Worm (Caenorhabditis elegans) whole organism, L1 larva: ENCODE results near the gene par-1.

Source experiments
- C04F5.9 ChIP-seq: sonication (generic microtip); optimal IDR thresholded peaks from 2 replicates; lab custom pipeline; 2016; ENCODE audit warnings: missing genetic modification characterization, missing compliant biosample characterization
- C34B4.2 ChIP-seq: sonication (generic microtip); optimal IDR thresholded peaks from 2 replicates; lab custom pipeline; 2017; ENCODE audit warnings: mild to moderate bottlenecking, missing genetic modification characterization, missing compliant biosample characterization
- F16B12.6 ChIP-seq: fragments of 150-350 bp; optimal IDR thresholded peaks from 2 replicates; lab custom pipeline; 2014; ENCODE audit warnings: missing biosample characterization, missing genetic modification characterization
- aha-1 ChIP-seq: fragments of 150-350 bp; optimal IDR thresholded peaks from 2 replicates; lab custom pipeline; 2014; ENCODE audit warnings: missing biosample characterization, missing genetic modification characterization
- alr-1 ChIP-seq: fragments of 200-800 bp; sonication (Bioruptor generic); optimal IDR thresholded peaks from 2 replicates; lab custom pipeline; 2018; ENCODE audit warnings: borderline replicate concordance, mild to moderate bottlenecking, missing genetic modification characterization, missing compliant biosample characterization
- aly-2 ChIP-seq: fragments of 150-350 bp; optimal IDR thresholded peaks from 2 replicates; lab custom pipeline; 2014; ENCODE audit warnings: missing biosample characterization, missing genetic modification characterization
- blmp-1 ChIP-seq: fragments of 150-350 bp; optimal IDR thresholded peaks from 2 replicates; lab custom pipeline; 2014; ENCODE audit warnings: missing biosample characterization, missing genetic modification characterization
- ceh-8 ChIP-seq: fragments of 200-800 bp; sonication (Bioruptor generic); optimal IDR thresholded peaks from 2 replicates; lab custom pipeline; 2018; ENCODE audit warnings: mild to moderate bottlenecking, missing genetic modification characterization, moderate library complexity, missing compliant biosample characterization
- ceh-82 ChIP-seq, 3 experiments: fragments of 150-350 bp in 1 of 3; sonication (generic microtip) in 2 of 3; optimal IDR thresholded peaks; 2 replicates each; lab custom pipeline; 2014 to 2017; ENCODE audit warnings: missing biosample characterization in 3 of 3, missing genetic modification characterization in 3 of 3
- ceh-90 ChIP-seq: sonication (generic microtip); optimal IDR thresholded peaks from 2 replicates; lab custom pipeline; 2016; ENCODE audit warnings: missing genetic modification characterization, missing compliant biosample characterization
- dpl-1 ChIP-seq, 3 experiments: fragments of 150-350 bp in 2 of 3; sonication (generic microtip) in 1 of 3; optimal IDR thresholded peaks; 2 replicates each; lab custom pipeline; 2014 to 2017; ENCODE audit warnings: missing biosample characterization in 3 of 3, missing genetic modification characterization in 3 of 3, missing genetic modification reagents in 3 of 3
- efl-1 ChIP-seq, 4 experiments: fragments of 150-350 bp; optimal IDR thresholded peaks in 3 of 4; peaks in 1 of 4; 1 replicate in 1 of 4; 2 replicates in 3 of 4; lab custom pipeline; 2014; ENCODE audit warnings: missing biosample characterization in 2 of 4, missing genetic modification characterization in 2 of 4, missing genetic modification reagents in 2 of 4
- egl-27 ChIP-seq, 2 experiments: fragments of 150-350 bp in 1 of 2; sonication (generic microtip); optimal IDR thresholded peaks; 3 replicates each; lab custom pipeline; 2017 to 2018; ENCODE audit warnings: missing biosample characterization in 2 of 2, missing genetic modification characterization in 2 of 2, missing genetic modification reagents in 2 of 2
- elt-3 ChIP-seq, 6 experiments: fragments of 150-350 bp in 1 of 6; sonication (generic microtip); optimal IDR thresholded peaks; 2 replicates each; lab custom pipeline; 2017 to 2018; ENCODE audit warnings: missing biosample characterization in 6 of 6, missing genetic modification characterization in 6 of 6, inconsistent platforms in 1 of 6
- fkh-4 ChIP-seq: sonication (generic microtip); optimal IDR thresholded peaks from 2 replicates; lab custom pipeline; 2016; ENCODE audit warnings: missing compliant biosample characterization, missing genetic modification characterization, borderline replicate concordance
- fos-1 ChIP-seq: fragments of 150-350 bp; optimal IDR thresholded peaks from 2 replicates; lab custom pipeline; 2014; ENCODE audit warnings: missing biosample characterization, missing genetic modification characterization
- grh-1 ChIP-seq: fragments of 200-800 bp; sonication (Bioruptor generic); IDR thresholded peaks from 2 replicates; pipeline ENCODE4 v1.3.6; 2022; ENCODE audit warnings: missing genetic modification reagents, missing genetic modification characterization, missing compliant biosample characterization
- lin-14 ChIP-seq: fragments of 200-800 bp; sonication (Bioruptor generic); optimal IDR thresholded peaks from 2 replicates; lab custom pipeline; 2018; ENCODE audit warnings: mild to moderate bottlenecking, missing genetic modification characterization, moderate library complexity, missing compliant biosample characterization
- lin-35 ChIP-seq, 2 experiments: fragments of 150-350 bp; optimal IDR thresholded peaks; 2 replicates each; lab custom pipeline; 2014; ENCODE audit warnings: missing biosample characterization in 2 of 2, missing genetic modification characterization in 2 of 2, missing genetic modification reagents in 2 of 2
- lir-3 ChIP-seq: sonication (generic microtip); optimal IDR thresholded peaks from 2 replicates; lab custom pipeline; 2016; ENCODE audit warnings: mild to moderate bottlenecking, missing genetic modification characterization, moderate library complexity, missing compliant biosample characterization; ENCODE audit not compliant: poor library complexity
- lsy-2 ChIP-seq, 2 experiments: fragments of 150-350 bp; optimal IDR thresholded peaks; 2 replicates each; lab custom pipeline; 2014; ENCODE audit warnings: missing biosample characterization in 2 of 2, missing genetic modification characterization in 2 of 2
- mef-2 ChIP-seq: fragments of 150-350 bp; optimal IDR thresholded peaks from 2 replicates; lab custom pipeline; 2014; ENCODE audit warnings: missing biosample characterization, missing genetic modification characterization
- mep-1 ChIP-seq: fragments of 150-350 bp; optimal IDR thresholded peaks from 2 replicates; lab custom pipeline; 2014; ENCODE audit warnings: missing biosample characterization, missing genetic modification characterization
- nhr-12 ChIP-seq: sonication (generic microtip); optimal IDR thresholded peaks from 2 replicates; lab custom pipeline; 2017; ENCODE audit warnings: missing biosample characterization, missing genetic modification characterization
- nhr-71 ChIP-seq: sonication (generic microtip); optimal IDR thresholded peaks from 2 replicates; lab custom pipeline; 2016; ENCODE audit warnings: mild to moderate bottlenecking, missing genetic modification characterization, moderate library complexity, missing compliant biosample characterization
- nhr-76 ChIP-seq: sonication (generic microtip); optimal IDR thresholded peaks from 2 replicates; lab custom pipeline; 2017; ENCODE audit warnings: missing biosample characterization, missing genetic modification characterization
- nhr-85 ChIP-seq: sonication (generic microtip); peaks from one replicate; lab custom pipeline; 2016; ENCODE audit warnings: missing genetic modification characterization, inconsistent platforms, missing compliant biosample characterization
- pax-3 ChIP-seq: fragments of 200-800 bp; sonication (Bioruptor generic); optimal IDR thresholded peaks from 2 replicates; lab custom pipeline; 2018; ENCODE audit warnings: mild to moderate bottlenecking, missing genetic modification characterization, moderate library complexity, missing compliant biosample characterization
- snpc-4 ChIP-seq: fragments of 150-350 bp; optimal IDR thresholded peaks from 2 replicates; lab custom pipeline; 2014; ENCODE audit warnings: missing biosample characterization, missing genetic modification characterization
- snu-23 ChIP-seq: sonication (generic microtip); optimal IDR thresholded peaks from 2 replicates; lab custom pipeline; 2016; ENCODE audit warnings: missing genetic modification characterization, missing compliant biosample characterization
- sup-37 ChIP-seq: fragments of 200-800 bp; sonication (Bioruptor generic); optimal IDR thresholded peaks from 2 replicates; lab custom pipeline; 2018; ENCODE audit warnings: mild to moderate bottlenecking, missing genetic modification characterization, missing compliant biosample characterization
- tbx-2 ChIP-seq: sonication (generic microtip); optimal IDR thresholded peaks from 2 replicates; lab custom pipeline; 2016; ENCODE audit warnings: missing genetic modification characterization, missing compliant biosample characterization
- tlp-1 ChIP-seq: fragments of 150-350 bp; optimal IDR thresholded peaks from 2 replicates; lab custom pipeline; 2014; ENCODE audit warnings: missing biosample characterization, missing genetic modification characterization
- xbp-1 ChIP-seq: sonication (generic microtip); optimal IDR thresholded peaks from 2 replicates; lab custom pipeline; 2016; ENCODE audit warnings: missing genetic modification characterization, missing compliant biosample characterization
- zip-4 ChIP-seq: fragments of 200-800 bp; sonication (Bioruptor generic); optimal IDR thresholded peaks from 2 replicates; lab custom pipeline; 2018; ENCODE audit warnings: mild to moderate bottlenecking, missing genetic modification characterization, moderate library complexity, missing compliant biosample characterization

The par-1 gene

DNA sequence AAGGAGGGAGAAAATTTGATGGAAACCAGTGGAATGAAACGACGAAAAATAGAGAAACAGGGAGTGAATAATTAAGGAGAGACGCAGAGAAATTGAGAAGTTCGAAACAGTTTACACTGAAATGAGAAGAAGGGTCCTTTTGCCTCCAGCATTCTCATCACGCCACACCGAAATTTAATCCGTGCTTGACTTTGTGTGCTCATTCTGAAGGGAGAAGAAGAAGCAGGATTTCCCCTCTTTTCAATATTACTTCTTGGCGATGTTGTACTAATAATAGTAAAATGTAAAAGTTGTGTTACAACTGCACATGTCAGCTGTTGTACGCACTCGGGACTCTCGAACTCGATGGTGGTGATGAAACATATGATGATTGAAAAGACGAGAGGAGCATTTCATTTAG lies 8.4 kb upstream of the par-1 start (continued):
- TF ChIP-seq aha-1 (tag; lab: Kevin White, UChicago) (no peak), tbx-2 (tag; lab: Kevin White, UChicago) (peak; percentile 14), ceh-8 (GFP tag; lab: Kevin White, UChicago) (no peak), lin-14 (GFP tag; lab: Kevin White, UChicago) (peak; percentile 66)

DNA sequence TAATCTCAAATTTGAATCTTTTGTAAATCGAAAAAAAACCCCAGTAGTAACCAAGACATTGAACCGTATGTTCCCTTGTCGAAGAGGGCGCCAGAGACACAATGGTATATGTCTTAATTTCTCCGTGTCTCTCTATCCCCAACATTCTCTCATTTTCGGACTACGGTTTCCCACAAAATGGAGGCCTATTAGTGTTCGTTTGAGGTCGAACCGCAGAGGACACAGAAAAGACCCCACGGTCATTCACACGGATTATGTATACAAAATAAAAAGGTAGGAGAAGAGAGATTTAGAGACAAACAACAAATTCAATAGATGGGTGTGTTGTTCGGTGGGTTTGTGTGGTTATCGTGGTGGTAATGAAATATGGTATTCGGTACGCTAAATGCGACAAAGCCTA lies 5.8 kb upstream of the par-1 start:
- TF ChIP-seq egl-27 (tag; optimal IDR thresholded peaks at IDR 0.05; lab: Kevin White, UChicago), result no peak
- peak; percentile 66 for TF ChIP-seq lin-14 (GFP tag; lab: Kevin White, UChicago)
- TF ChIP-seq C04F5.9 (tag; lab: Kevin White, UChicago), result no peak
- peak; percentile 53 for TF ChIP-seq nhr-85 (tag; lab: Kevin White, UChicago)
- TF ChIP-seq blmp-1 (tag; lab: Kevin White, UChicago), result peak; percentile 29
- peak; percentile 27 for TF ChIP-seq mep-1 (tag; lab: Kevin White, UChicago)

DNA sequence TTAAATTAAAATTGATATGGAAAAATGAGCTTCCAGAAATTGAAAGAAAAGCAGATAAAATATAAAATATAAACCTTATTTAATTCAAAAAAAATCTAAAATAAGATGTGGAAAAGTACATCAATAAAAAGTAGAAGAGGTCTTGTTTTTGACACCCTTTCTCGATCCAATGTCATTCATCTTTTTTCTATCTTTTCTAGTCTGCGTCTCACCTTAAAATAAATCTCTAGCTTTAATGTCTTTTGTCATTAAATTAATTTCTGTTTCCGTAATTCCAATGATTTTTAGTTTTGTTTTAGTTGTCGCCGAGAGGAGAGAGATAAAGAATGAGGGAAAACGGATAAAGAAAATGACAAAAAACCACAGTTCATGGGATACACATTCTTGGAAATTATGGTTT lies 4.0 kb upstream of the par-1 start:
- TF ChIP-seq elt-3 (tag; optimal IDR thresholded peaks at IDR 0.05; lab: Kevin White, UChicago), result peak in 1 of 6 experiments; percentile 32
- no peak for TF ChIP-seq lir-3 (tag; lab: Kevin White, UChicago)
- peak; percentile 21 for TF ChIP-seq mep-1 (tag; lab: Kevin White, UChicago)
- TF ChIP-seq ceh-82 (tag; optimal IDR thresholded peaks at IDR 0.05; lab: Kevin White, UChicago), result no peak
- no peak for TF ChIP-seq xbp-1 (tag; lab: Kevin White, UChicago)
- TF ChIP-seq nhr-12 (tag; lab: Kevin White, UChicago), result no peak
- no peak for TF ChIP-seq grh-1 (GFP tag; lab: Robert Waterston, UW)
- TF ChIP-seq egl-27 (tag; optimal IDR thresholded peaks at IDR 0.05; lab: Kevin White, UChicago), result no peak
- no peak for TF ChIP-seq dpl-1 (GFP tag; optimal IDR thresholded peaks at IDR 0.05; lab: Kevin White, UChicago)
- TF ChIP-seq tlp-1 (tag; lab: Kevin White, UChicago), result no peak
- no peak for TF ChIP-seq aha-1 (tag; lab: Kevin White, UChicago)
- no peak for TF ChIP-seq zip-4 (GFP tag; lab: Kevin White, UChicago)
- no peak for TF ChIP-seq sup-37 (GFP tag; lab: Kevin White, UChicago)
- TF ChIP-seq nhr-71 (tag; lab: Kevin White, UChicago), result peak; percentile 28
- no peak for TF ChIP-seq tbx-2 (tag; lab: Kevin White, UChicago)
- TF ChIP-seq pax-3 (tag; lab: Kevin White, UChicago), result no peak
- TF ChIP-seq F16B12.6 (tag; lab: Kevin White, UChicago), result no peak
- TF ChIP-seq fos-1 (tag; lab: Kevin White, UChicago), result no peak
- TF ChIP-seq C34B4.2 (tag; lab: Kevin White, UChicago), result no peak
- no peak for TF ChIP-seq ceh-90
- no peak for TF ChIP-seq nhr-76
- no peak for TF ChIP-seq C04F5.9 (tag; lab: Kevin White, UChicago)
- peak in 1 of 2 experiments; percentile 34 for TF ChIP-seq lsy-2 (tag; optimal IDR thresholded peaks at IDR 0.05; lab: Kevin White, UChicago)
- no peak for TF ChIP-seq lin-35 (GFP tag; optimal IDR thresholded peaks at IDR 0.05; lab: Kevin White, UChicago)
- TF ChIP-seq alr-1 (tag; lab: Kevin White, UChicago), result no peak
- TF ChIP-seq aly-2 (tag; lab: Kevin White, UChicago), result no peak
- TF ChIP-seq snu-23 (GFP tag; lab: Kevin White, UChicago), result peak; percentile 27
- TF ChIP-seq efl-1 (optimal IDR thresholded peaks at IDR 0.05; lab: Kevin White, UChicago), result no peak
- peak in 1 of 2 experiments; percentile 73 for TF ChIP-seq efl-1 (GFP tag; optimal IDR thresholded peaks at IDR 0.05 in 1 of 2; lab: Kevin White, UChicago)
- peak; percentile 76 for TF ChIP-seq lin-14 (GFP tag; lab: Kevin White, UChicago)
- TF ChIP-seq fkh-4 (tag; lab: Kevin White, UChicago), result no peak
- no peak for TF ChIP-seq mef-2 (tag; lab: Kevin White, UChicago)
- peak; percentile 85 for TF ChIP-seq nhr-85 (tag; lab: Kevin White, UChicago)
- TF ChIP-seq snpc-4 (tag; lab: Kevin White, UChicago), result no peak
- peak; percentile 41 for TF ChIP-seq blmp-1 (tag; lab: Kevin White, UChicago)
